Worm (Caenorhabditis elegans) whole organism, L2 larva: ENCODE data around the gene lips-17.
A peak's percentile ranks its signal among the peaks of the same experiment; 100 is the strongest.

Experiments used
- C34F6.9 ChIP-seq: fragments of 150-350 bp; optimal IDR thresholded peaks from 2 replicates; lab custom pipeline; 2014; ENCODE audit warnings: missing biosample characterization, missing genetic modification characterization
- F13H6.1 ChIP-seq: sonication (generic microtip); optimal IDR thresholded peaks from 2 replicates; lab custom pipeline; 2016; ENCODE audit warnings: missing genetic modification characterization, missing compliant biosample characterization
- R02D3.7 ChIP-seq: fragments of 150-350 bp; optimal IDR thresholded peaks from 2 replicates; lab custom pipeline; 2014; ENCODE audit warnings: missing biosample characterization, missing genetic modification characterization
- Y55F3AM.14 ChIP-seq: fragments of 200-800 bp; sonication (Bioruptor generic); optimal IDR thresholded peaks from 2 replicates; lab custom pipeline; 2018; ENCODE audit warnings: mild to moderate bottlenecking, missing genetic modification characterization, missing compliant biosample characterization
- alr-1 ChIP-seq: fragments of 150-350 bp; optimal IDR thresholded peaks from 2 replicates; lab custom pipeline; 2014; ENCODE audit warnings: missing biosample characterization, missing genetic modification characterization
- aly-2 ChIP-seq: fragments of 150-350 bp; optimal IDR thresholded peaks from 2 replicates; lab custom pipeline; 2014; ENCODE audit warnings: missing biosample characterization, missing genetic modification characterization
- ama-1 ChIP-seq: fragments of 150-350 bp; optimal IDR thresholded peaks from 2 replicates; lab custom pipeline; 2018; ENCODE audit warnings: inconsistent platforms
- blmp-1 ChIP-seq: sonication (generic microtip); optimal IDR thresholded peaks from 2 replicates; lab custom pipeline; 2017; ENCODE audit warnings: missing genetic modification characterization, mild to moderate bottlenecking, missing compliant biosample characterization, antibody characterized with exemption, moderate library complexity; ENCODE audit not compliant: insufficient read depth
- ceh-82 ChIP-seq: fragments of 150-350 bp; optimal IDR thresholded peaks from 2 replicates; lab custom pipeline; 2014; ENCODE audit warnings: missing biosample characterization, missing genetic modification characterization
- crh-2 ChIP-seq: sonication (generic microtip); optimal IDR thresholded peaks from 2 replicates; lab custom pipeline; 2017; ENCODE audit warnings: missing biosample characterization, missing genetic modification characterization
- dmd-4 ChIP-seq: sonication (generic microtip); optimal IDR thresholded peaks from 2 replicates; lab custom pipeline; 2017; ENCODE audit warnings: missing biosample characterization, missing genetic modification characterization
- egl-27 ChIP-seq: sonication (generic microtip); optimal IDR thresholded peaks from 3 replicates; lab custom pipeline; 2017; ENCODE audit warnings: missing biosample characterization, missing genetic modification reagents, missing genetic modification characterization
- elt-1 ChIP-seq: fragments of 150-350 bp; optimal IDR thresholded peaks from 2 replicates; lab custom pipeline; 2014; ENCODE audit warnings: missing biosample characterization, missing genetic modification characterization
- elt-3 ChIP-seq: sonication (generic microtip); optimal IDR thresholded peaks from 2 replicates; lab custom pipeline; 2017; ENCODE audit warnings: missing biosample characterization, missing genetic modification characterization
- fos-1 ChIP-seq: fragments of 150-350 bp; optimal IDR thresholded peaks from 2 replicates; lab custom pipeline; 2014; ENCODE audit warnings: missing biosample characterization, missing genetic modification characterization
- gmeb-1 ChIP-seq: fragments of 150-350 bp; optimal IDR thresholded peaks from 2 replicates; lab custom pipeline; 2014; ENCODE audit warnings: missing biosample characterization, missing genetic modification characterization
- lin-11 ChIP-seq: fragments of 150-350 bp; sonication (generic microtip); optimal IDR thresholded peaks from 2 replicates; lab custom pipeline; 2014; ENCODE audit warnings: missing biosample characterization, missing genetic modification characterization, inconsistent platforms, mixed read lengths
- lin-13 ChIP-seq: fragments of 150-350 bp; optimal IDR thresholded peaks from 2 replicates; lab custom pipeline; 2014; ENCODE audit warnings: missing biosample characterization, missing genetic modification reagents, missing genetic modification characterization
- lsy-2 ChIP-seq, 2 experiments: fragments of 150-350 bp in 1 of 2; sonication (generic microtip) in 1 of 2; optimal IDR thresholded peaks; 2 replicates each; lab custom pipeline; 2014 to 2017; ENCODE audit warnings: missing biosample characterization in 2 of 2, missing genetic modification characterization in 2 of 2
- mab-5 ChIP-seq: fragments of 150-350 bp; optimal IDR thresholded peaks from 2 replicates; lab custom pipeline; 2014; ENCODE audit warnings: missing biosample characterization, missing genetic modification characterization
- mbf-1 ChIP-seq: sonication (generic microtip); optimal IDR thresholded peaks from 2 replicates; lab custom pipeline; 2017; ENCODE audit warnings: missing biosample characterization, missing genetic modification characterization
- mdl-1 ChIP-seq, 2 experiments: fragments of 150-350 bp in 1 of 2; sonication (generic microtip) in 1 of 2; optimal IDR thresholded peaks; 2 replicates each; lab custom pipeline; 2017; ENCODE audit warnings: missing biosample characterization in 2 of 2, missing genetic modification characterization in 2 of 2
- nhr-10 ChIP-seq: sonication (generic microtip); optimal IDR thresholded peaks from 2 replicates; lab custom pipeline; 2017; ENCODE audit warnings: missing biosample characterization, missing genetic modification characterization
- nhr-12 ChIP-seq: fragments of 150-350 bp; optimal IDR thresholded peaks from 2 replicates; lab custom pipeline; 2014; ENCODE audit warnings: missing biosample characterization, missing genetic modification characterization
- nhr-129 ChIP-seq: fragments of 150-350 bp; optimal IDR thresholded peaks from 2 replicates; lab custom pipeline; 2014; ENCODE audit warnings: missing biosample characterization, missing genetic modification characterization
- nhr-21 ChIP-seq: fragments of 150-350 bp; optimal IDR thresholded peaks from 2 replicates; lab custom pipeline; 2014; ENCODE audit warnings: missing biosample characterization, missing genetic modification characterization
- nhr-23 ChIP-seq: fragments of 150-350 bp; optimal IDR thresholded peaks from 2 replicates; lab custom pipeline; 2014; ENCODE audit warnings: missing biosample characterization, missing genetic modification reagents, missing genetic modification characterization
- nhr-237 ChIP-seq: fragments of 150-350 bp; optimal IDR thresholded peaks from 2 replicates; lab custom pipeline; 2014; ENCODE audit warnings: missing biosample characterization, missing genetic modification characterization
- nhr-25 ChIP-seq: fragments of 150-350 bp; sonication (generic microtip); optimal IDR thresholded peaks from 3 replicates; lab custom pipeline; 2014; ENCODE audit warnings: missing biosample characterization, missing genetic modification characterization
- nhr-6 ChIP-seq: fragments of 150-350 bp; optimal IDR thresholded peaks from 2 replicates; lab custom pipeline; 2014; ENCODE audit warnings: missing biosample characterization, missing genetic modification characterization
- nhr-77 ChIP-seq: fragments of 150-350 bp; optimal IDR thresholded peaks from 2 replicates; lab custom pipeline; 2014; ENCODE audit warnings: missing biosample characterization, missing genetic modification characterization
- peb-1 ChIP-seq: fragments of 150-350 bp; optimal IDR thresholded peaks from 2 replicates; lab custom pipeline; 2014; ENCODE audit warnings: missing biosample characterization, missing genetic modification characterization
- sem-4 ChIP-seq: fragments of 150-350 bp; optimal IDR thresholded peaks from 2 replicates; lab custom pipeline; 2014; ENCODE audit warnings: missing biosample characterization, missing genetic modification reagents, missing genetic modification characterization
- skn-1 ChIP-seq: sonication (generic microtip); optimal IDR thresholded peaks from 2 replicates; lab custom pipeline; 2017; ENCODE audit warnings: missing biosample characterization, missing genetic modification characterization
- sma-9 ChIP-seq, 2 experiments: fragments of 150-350 bp in 1 of 2; sonication (generic microtip) in 1 of 2; optimal IDR thresholded peaks; 2 replicates each; lab custom pipeline; 2014 to 2016; ENCODE audit warnings: missing genetic modification characterization in 2 of 2, mild to moderate bottlenecking in 1 of 2, missing biosample characterization in 1 of 2, missing compliant biosample characterization in 1 of 2, missing genetic modification reagents in 1 of 2, moderate library complexity in 1 of 2
- snpc-4 ChIP-seq: fragments of 150-350 bp; optimal IDR thresholded peaks from 2 replicates; lab custom pipeline; 2014; ENCODE audit warnings: missing biosample characterization, missing genetic modification characterization
- unc-39 ChIP-seq: fragments of 150-350 bp; optimal IDR thresholded peaks from 2 replicates; lab custom pipeline; 2014; ENCODE audit warnings: missing biosample characterization, missing genetic modification characterization
- unc-55 ChIP-seq: fragments of 150-350 bp; sonication (generic microtip); optimal IDR thresholded peaks from 3 replicates; lab custom pipeline; 2014; ENCODE audit warnings: missing biosample characterization, missing genetic modification reagents, missing genetic modification characterization
- unc-62 ChIP-seq: fragments of 150-350 bp; optimal IDR thresholded peaks from 2 replicates; lab custom pipeline; 2014; ENCODE audit warnings: missing biosample characterization, missing genetic modification reagents, missing genetic modification characterization
- zag-1 ChIP-seq: fragments of 150-350 bp; optimal IDR thresholded peaks from 2 replicates; lab custom pipeline; 2014; ENCODE audit warnings: missing biosample characterization, missing genetic modification characterization
- ztf-1 ChIP-seq: fragments of 200-800 bp; sonication (Bioruptor generic); conservative IDR thresholded peaks from 2 replicates; pipeline ENCODE4 v1.3.6; 2022; ENCODE audit warnings: missing genetic modification characterization, missing compliant biosample characterization
- ztf-11 ChIP-seq: sonication (generic microtip); optimal IDR thresholded peaks from 2 replicates; lab custom pipeline; 2017; ENCODE audit warnings: missing biosample characterization, missing genetic modification characterization
- ztf-4 ChIP-seq: fragments of 150-350 bp; optimal IDR thresholded peaks from 2 replicates; lab custom pipeline; 2014; ENCODE audit warnings: missing biosample characterization, missing genetic modification characterization

lips-17 gene

ce11 chrII:7642016-7642653 is 34.1 kb downstream of the lips-17 start:
- peak; percentile 19 for TF ChIP-seq egl-27 (tag; lab: Kevin White, UChicago)
- no peak for TF ChIP-seq mbf-1
- no peak for TF ChIP-seq ztf-11 (tag; lab: Kevin White, UChicago)
- TF ChIP-seq nhr-21 (tag; lab: Kevin White, UChicago) = peak; percentile 6
- TF ChIP-seq lin-13 (GFP tag; lab: Kevin White, UChicago) = peak; percentile 33
- peak; percentile 71 for TF ChIP-seq sem-4
- TF ChIP-seq R02D3.7 (tag; lab: Kevin White, UChicago) = no peak
- TF ChIP-seq crh-2 (tag; lab: Kevin White, UChicago) = peak; percentile 71
- TF ChIP-seq elt-3 (tag; lab: Kevin White, UChicago) = no peak
- peak; percentile 12 to 79 for TF ChIP-seq lsy-2 (tag; optimal IDR thresholded peaks at IDR 0.05; lab: Kevin White, UChicago)
- peak; percentile 67 for TF ChIP-seq mab-5 (tag; lab: Kevin White, UChicago)
- TF ChIP-seq nhr-12 (tag; lab: Kevin White, UChicago) = no peak
- TF ChIP-seq nhr-237 = no peak
- TF ChIP-seq alr-1 (tag; lab: Kevin White, UChicago) = no peak
- TF ChIP-seq mdl-1 (tag; optimal IDR thresholded peaks at IDR 0.05; lab: Kevin White, UChicago) = peak; percentile 81 to 84
- TF ChIP-seq lin-11 (tag; lab: Kevin White, UChicago) = peak; percentile 61
- no peak for TF ChIP-seq ztf-1 (GFP tag; lab: Robert Waterston, UW)
- no peak for TF ChIP-seq nhr-25 (tag; lab: Kevin White, UChicago)
- TF ChIP-seq skn-1 (tag; lab: Kevin White, UChicago) = no peak
- TF ChIP-seq ceh-82 (tag; lab: Kevin White, UChicago) = peak; percentile 46
- TF ChIP-seq unc-55 (GFP tag; lab: Kevin White, UChicago) = peak; percentile 72
- peak; percentile 32 for TF ChIP-seq ztf-4 (tag; lab: Kevin White, UChicago)
- no peak for TF ChIP-seq gmeb-1
- TF ChIP-seq sma-9 (GFP tag; optimal IDR thresholded peaks at IDR 0.05; lab: Kevin White, UChicago) = peak; percentile 76
- TF ChIP-seq sma-9 (tag; optimal IDR thresholded peaks at IDR 0.05; lab: Kevin White, UChicago) = no peak
- TF ChIP-seq nhr-23 (tag; lab: Kevin White, UChicago) = no peak
- TF ChIP-seq snpc-4 = peak; percentile 53
- no peak for TF ChIP-seq nhr-77 (tag; lab: Kevin White, UChicago)
- TF ChIP-seq nhr-10 (tag; lab: Kevin White, UChicago) = no peak
- TF ChIP-seq ama-1 = no peak
- TF ChIP-seq C34F6.9 (tag; lab: Kevin White, UChicago) = peak; percentile 83
- TF ChIP-seq F13H6.1 = peak; percentile 96
- TF ChIP-seq zag-1 = peak; percentile 89
- TF ChIP-seq blmp-1 (tag; lab: Kevin White, UChicago) = no peak
- peak; percentile 76 for TF ChIP-seq nhr-6
- no peak for TF ChIP-seq peb-1 (tag; lab: Kevin White, UChicago)
- TF ChIP-seq nhr-129 (tag; lab: Kevin White, UChicago) = peak; percentile 87
- TF ChIP-seq dmd-4 (tag; lab: Kevin White, UChicago) = no peak
- TF ChIP-seq Y55F3AM.14 (GFP tag; lab: Kevin White, UChicago) = peak; percentile 64

ce11 chrII:7643214-7643613 is 35.2 kb downstream of the lips-17 start:
- TF ChIP-seq mab-5 (tag; lab: Kevin White, UChicago) = peak; percentile 0
- TF ChIP-seq R02D3.7 (tag; lab: Kevin White, UChicago) = no peak

- TF ChIP-seq unc-39 (tag; lab: Kevin White, UChicago) (no peak), fos-1 (no peak), ceh-82 (tag; lab: Kevin White, UChicago) (no peak), dmd-4 (tag; lab: Kevin White, UChicago) (no peak), unc-62 (no peak), C34F6.9 (tag; lab: Kevin White, UChicago) (no peak), elt-1 (no peak), sma-9 (GFP tag; optimal IDR thresholded peaks at IDR 0.05; lab: Kevin White, UChicago) (no peak), sma-9 (tag; optimal IDR thresholded peaks at IDR 0.05; lab: Kevin White, UChicago) (no peak), ztf-1 (GFP tag; lab: Robert Waterston, UW) (no peak), nhr-23 (tag; lab: Kevin White, UChicago) (no peak), Y55F3AM.14 (GFP tag; lab: Kevin White, UChicago) (no peak), aly-2 (tag; lab: Kevin White, UChicago) (no peak), egl-27 (tag; lab: Kevin White, UChicago) (no peak), nhr-77 (tag; lab: Kevin White, UChicago) (no peak), mdl-1 (tag; optimal IDR thresholded peaks at IDR 0.05; lab: Kevin White, UChicago) (no peak), unc-55 (GFP tag; lab: Kevin White, UChicago) (no peak), nhr-25 (tag; lab: Kevin White, UChicago) (no peak), snpc-4 (no peak)
These were observed 43.1 kb downstream of the lips-17 start, which contains the start of gene pde-4 for ce11 chrII:7651171-7651570. pde-4 (minus strand) TSS chrII:7651246.
